Worm (Caenorhabditis elegans): ENCODE measurements around the gene clp-4.
A peak's percentile ranks its signal among the peaks of the same experiment; 100 is the strongest.

Gene clp-4

ce11 chrIII:1818001-1818655 lies at the start of gene clp-4:
TSS of gene clp-4 (minus strand) at chrIII:1818323.
- TF ChIP-seq unc-55 (GFP tag; optimal IDR thresholded peaks at IDR 0.05) (peak; percentile 6), lin-13 (GFP tag; optimal IDR thresholded peaks at IDR 0.05) (no peak), lsy-2 (tag; optimal IDR thresholded peaks at IDR 0.05) (peak in 1 of 2 experiments; percentile 29), blmp-1 (tag; optimal IDR thresholded peaks at IDR 0.05; ENCODE audit: insufficient read depth) (no peak), elt-1 (tag; optimal IDR thresholded peaks at IDR 0.05) (peak; percentile 42), nhr-25 (tag; optimal IDR thresholded peaks at IDR 0.05) (peak; percentile 52)

- TF ChIP-seq nhr-25 (tag; optimal IDR thresholded peaks at IDR 0.05): no peak
- no peak for TF ChIP-seq unc-62 (GFP tag; optimal IDR thresholded peaks at IDR 0.05)
- TF ChIP-seq nhr-12 (tag; optimal IDR thresholded peaks at IDR 0.05): no peak
- TF ChIP-seq lin-39 (tag; optimal IDR thresholded peaks at IDR 0.05): no peak
- TF ChIP-seq nhr-237 (tag; optimal IDR thresholded peaks at IDR 0.05): no peak
- no peak for TF ChIP-seq nhr-10 (tag; optimal IDR thresholded peaks at IDR 0.05)
- TF ChIP-seq elt-1 (tag; optimal IDR thresholded peaks at IDR 0.05): no peak
- no peak for TF ChIP-seq mbf-1 (tag; optimal IDR thresholded peaks at IDR 0.05)
- no peak for TF ChIP-seq nhr-129 (tag; optimal IDR thresholded peaks at IDR 0.05)
- no peak for TF ChIP-seq egl-27 (tag; optimal IDR thresholded peaks at IDR 0.05)
- no peak for TF ChIP-seq nhr-6 (tag; optimal IDR thresholded peaks at IDR 0.05)
- no peak for TF ChIP-seq ceh-16 (tag; optimal IDR thresholded peaks at IDR 0.05)
- no peak for TF ChIP-seq lin-13 (GFP tag; optimal IDR thresholded peaks at IDR 0.05)
- TF ChIP-seq unc-39 (tag; optimal IDR thresholded peaks at IDR 0.05): no peak
- TF ChIP-seq blmp-1 (tag; optimal IDR thresholded peaks at IDR 0.05; ENCODE audit: insufficient read depth): no peak
- no peak for TF ChIP-seq skn-1 (tag; optimal IDR thresholded peaks at IDR 0.05)
- no peak for TF ChIP-seq nhr-11 (tag; optimal IDR thresholded peaks at IDR 0.05)
- TF ChIP-seq nhr-77 (tag; optimal IDR thresholded peaks at IDR 0.05): no peak
- no peak for TF ChIP-seq peb-1 (tag; optimal IDR thresholded peaks at IDR 0.05)
Measured at ce11 chrIII:1860129-1860528, 42.0 kb upstream of the clp-4 start, which contains the start of gene ttc-7. TSS of gene ttc-7 (plus strand) at chrIII:1860429.

- peak; percentile 91 for TF ChIP-seq nhr-10 (tag; optimal IDR thresholded peaks at IDR 0.05)
- peak; percentile 95 to 97 for TF ChIP-seq lsy-2 (tag; optimal IDR thresholded peaks at IDR 0.05)
- peak; percentile 71 for TF ChIP-seq aly-2 (tag; optimal IDR thresholded peaks at IDR 0.05)
- TF ChIP-seq nhr-12 (tag; optimal IDR thresholded peaks at IDR 0.05): no peak
- TF ChIP-seq C34F6.9 (tag; optimal IDR thresholded peaks at IDR 0.05): peak; percentile 97
- peak; percentile 87 for TF ChIP-seq ama-1 (optimal IDR thresholded peaks at IDR 0.05)
- TF ChIP-seq dmd-4 (tag; optimal IDR thresholded peaks at IDR 0.05): peak; percentile 64
- TF ChIP-seq nhr-6 (tag; optimal IDR thresholded peaks at IDR 0.05): peak; percentile 93
- no peak for TF ChIP-seq alr-1 (tag; optimal IDR thresholded peaks at IDR 0.05)
- TF ChIP-seq ztf-11 (tag; optimal IDR thresholded peaks at IDR 0.05): peak; percentile 63
- no peak for TF ChIP-seq nhr-23 (tag; optimal IDR thresholded peaks at IDR 0.05)
- TF ChIP-seq Y55F3AM.14 (GFP tag; optimal IDR thresholded peaks at IDR 0.05): peak; percentile 80
- peak; percentile 89 for TF ChIP-seq ztf-4 (tag; optimal IDR thresholded peaks at IDR 0.05)
- peak; percentile 98 for TF ChIP-seq sma-9 (GFP tag; optimal IDR thresholded peaks at IDR 0.05)
- TF ChIP-seq sma-9 (tag; optimal IDR thresholded peaks at IDR 0.05): no peak
- peak; percentile 90 for TF ChIP-seq sem-4 (tag; optimal IDR thresholded peaks at IDR 0.05)
- TF ChIP-seq zag-1 (tag; optimal IDR thresholded peaks at IDR 0.05): peak; percentile 80
- TF ChIP-seq ceh-16 (tag; optimal IDR thresholded peaks at IDR 0.05): peak; percentile 81
- TF ChIP-seq nhr-25 (tag; optimal IDR thresholded peaks at IDR 0.05): peak; percentile 96
- no peak for TF ChIP-seq nhr-11 (tag; optimal IDR thresholded peaks at IDR 0.05)
- TF ChIP-seq fos-1 (tag; optimal IDR thresholded peaks at IDR 0.05): peak; percentile 87
- TF ChIP-seq nhr-77 (tag; optimal IDR thresholded peaks at IDR 0.05): peak; percentile 74
- TF ChIP-seq blmp-1 (tag; optimal IDR thresholded peaks at IDR 0.05; ENCODE audit: insufficient read depth): peak; percentile 71
- TF ChIP-seq nhr-21 (tag; optimal IDR thresholded peaks at IDR 0.05): peak; percentile 95
- TF ChIP-seq lin-13 (GFP tag; optimal IDR thresholded peaks at IDR 0.05): peak; percentile 97
- peak; percentile 91 for TF ChIP-seq egl-27 (tag; optimal IDR thresholded peaks at IDR 0.05)
- TF ChIP-seq gmeb-1 (tag; optimal IDR thresholded peaks at IDR 0.05): peak; percentile 100
- peak; percentile 73 for TF ChIP-seq R02D3.7 (tag; optimal IDR thresholded peaks at IDR 0.05)
- peak in 1 of 2 experiments; percentile 69 for TF ChIP-seq mdl-1 (tag; optimal IDR thresholded peaks at IDR 0.05)
- TF ChIP-seq unc-62 (GFP tag; optimal IDR thresholded peaks at IDR 0.05): peak; percentile 82
- TF ChIP-seq elt-3 (tag; optimal IDR thresholded peaks at IDR 0.05): no peak
- TF ChIP-seq peb-1 (tag; optimal IDR thresholded peaks at IDR 0.05): no peak
- peak; percentile 78 for TF ChIP-seq nhr-129 (tag; optimal IDR thresholded peaks at IDR 0.05)
- TF ChIP-seq nhr-237 (tag; optimal IDR thresholded peaks at IDR 0.05): peak; percentile 83
- TF ChIP-seq ceh-82 (tag; optimal IDR thresholded peaks at IDR 0.05): peak; percentile 83
- peak; percentile 99 for TF ChIP-seq unc-55 (GFP tag; optimal IDR thresholded peaks at IDR 0.05)
- TF ChIP-seq mab-5 (tag; optimal IDR thresholded peaks at IDR 0.05): peak; percentile 94
- no peak for TF ChIP-seq ztf-1 (GFP tag; conservative IDR thresholded peaks at IDR 0.05)
- peak; percentile 69 for TF ChIP-seq snpc-4 (tag; optimal IDR thresholded peaks at IDR 0.05)
- TF ChIP-seq lin-11 (tag; optimal IDR thresholded peaks at IDR 0.05): peak; percentile 88
- TF ChIP-seq sma-3 (GFP tag; optimal IDR thresholded peaks at IDR 0.05): peak; percentile 96
- TF ChIP-seq skn-1 (tag; optimal IDR thresholded peaks at IDR 0.05): no peak
- TF ChIP-seq elt-1 (tag; optimal IDR thresholded peaks at IDR 0.05): no peak
- TF ChIP-seq unc-39 (tag; optimal IDR thresholded peaks at IDR 0.05): no peak
- TF ChIP-seq mbf-1 (tag; optimal IDR thresholded peaks at IDR 0.05): peak; percentile 41
Measured at ce11 chrIII:1859532-1859931, 41.4 kb upstream of the clp-4 start, which contains the start of gene ddp-1. TSS of gene ddp-1 (plus strand) at chrIII:1859888.

Measured in whole organism, L2 larva.